Worm (Caenorhabditis elegans) whole organism, young adult: Measurements from ENCODE around the gene clh-1.

Experiments
- F22D6.2 ChIP-seq: sonication (generic microtip); optimal IDR thresholded peaks from 2 replicates; lab custom pipeline; 2016; ENCODE audit warnings: mild to moderate bottlenecking, missing genetic modification characterization, missing compliant biosample characterization
- F23B12.7 ChIP-seq: sonication (generic microtip); optimal IDR thresholded peaks from 2 replicates; lab custom pipeline; 2017; ENCODE audit warnings: missing genetic modification characterization, mild to moderate bottlenecking, missing compliant biosample characterization, antibody characterized with exemption, moderate library complexity; ENCODE audit not compliant: insufficient read depth
- F39B2.1 ChIP-seq: fragments of 200-800 bp; sonication (Bioruptor generic); IDR thresholded peaks from 2 replicates; pipeline ENCODE4 v1.3.6; 2022; ENCODE audit warnings: missing genetic modification reagents, missing genetic modification characterization, missing compliant biosample characterization
- F55B11.4 ChIP-seq: sonication (generic microtip); optimal IDR thresholded peaks from 2 replicates; lab custom pipeline; 2016; ENCODE audit warnings: missing compliant biosample characterization, missing genetic modification characterization, borderline replicate concordance; ENCODE audit not compliant: insufficient read depth
- F57A8.1 ChIP-seq: fragments of 200-800 bp; sonication (Bioruptor generic); optimal IDR thresholded peaks from 2 replicates; lab custom pipeline; 2018; ENCODE audit warnings: mild to moderate bottlenecking, missing genetic modification characterization, moderate library complexity, missing compliant biosample characterization
- K11D2.4 ChIP-seq: fragments of 200-800 bp; sonication (Bioruptor generic); IDR thresholded peaks from 2 replicates; pipeline ENCODE4 v1.3.6; 2022; ENCODE audit warnings: missing genetic modification reagents, missing genetic modification characterization, missing compliant biosample characterization
- T26A5.8 ChIP-seq: sonication (generic microtip); optimal IDR thresholded peaks from 2 replicates; lab custom pipeline; 2016; ENCODE audit warnings: missing genetic modification characterization, missing compliant biosample characterization
- Y53G8AR.9 ChIP-seq: fragments of 200-800 bp; sonication (Bioruptor generic); conservative IDR thresholded peaks from 2 replicates; pipeline ENCODE4 v1.3.6; 2022; ENCODE audit warnings: missing genetic modification reagents, missing genetic modification characterization, missing compliant biosample characterization
- Y67H2A.10 ChIP-seq: fragments of 200-800 bp; sonication (Bioruptor generic); conservative IDR thresholded peaks from 2 replicates; pipeline ENCODE4 v1.3.6; 2022; ENCODE audit warnings: missing genetic modification reagents, missing genetic modification characterization, missing compliant biosample characterization
- Y95B8A.8 ChIP-seq: fragments of 200-800 bp; sonication (Bioruptor generic); IDR thresholded peaks from 2 replicates; pipeline ENCODE4 v1.3.6; 2022; ENCODE audit warnings: missing genetic modification reagents, missing genetic modification characterization, missing compliant biosample characterization
- ZK185.1 ChIP-seq: sonication (generic microtip); optimal IDR thresholded peaks from 2 replicates; lab custom pipeline; 2016; ENCODE audit warnings: mild to moderate bottlenecking, missing genetic modification characterization, missing compliant biosample characterization; ENCODE audit not compliant: poor library complexity, severe bottlenecking
- akir-1 ChIP-seq: fragments of 200-800 bp; sonication (Bioruptor generic); optimal IDR thresholded peaks from 2 replicates; lab custom pipeline; 2018; ENCODE audit warnings: mild to moderate bottlenecking, missing genetic modification characterization, moderate library complexity, missing compliant biosample characterization
- ama-1 ChIP-seq, 3 experiments: fragments of 150-350 bp in 1 of 3; sonication (generic microtip) in 2 of 3; optimal IDR thresholded peaks; 2 replicates each; lab custom pipeline; 2014 to 2018; ENCODE audit warnings: missing biosample characterization in 2 of 3, missing genetic modification characterization in 2 of 3, missing genetic modification reagents in 2 of 3
- ceh-100 ChIP-seq: fragments of 200-800 bp; sonication (Bioruptor generic); IDR thresholded peaks from 2 replicates; pipeline ENCODE4 v1.3.6; 2022; ENCODE audit warnings: missing genetic modification reagents, missing genetic modification characterization, missing compliant biosample characterization
- ceh-91 ChIP-seq: fragments of 200-800 bp; sonication (Bioruptor generic); IDR thresholded peaks from 2 replicates; pipeline ENCODE4 v1.3.6; 2022; ENCODE audit warnings: missing genetic modification reagents, missing genetic modification characterization, missing compliant biosample characterization
- chd-7 ChIP-seq: sonication (generic microtip); optimal IDR thresholded peaks from 2 replicates; lab custom pipeline; 2016; ENCODE audit warnings: mild to moderate bottlenecking, missing genetic modification characterization, moderate library complexity, missing compliant biosample characterization
- dox-1 ChIP-seq: fragments of 200-800 bp; sonication (Bioruptor generic); IDR thresholded peaks from 2 replicates; pipeline ENCODE4 v1.3.6; 2022; ENCODE audit warnings: missing genetic modification reagents, missing genetic modification characterization, missing compliant biosample characterization
- egl-18 ChIP-seq: fragments of 200-800 bp; sonication (Bioruptor generic); IDR thresholded peaks from 2 replicates; pipeline ENCODE4 v1.3.6; 2022; ENCODE audit warnings: missing genetic modification reagents, missing genetic modification characterization, missing compliant biosample characterization
- him-1 ChIP-seq: sonication (generic microtip); optimal IDR thresholded peaks from 2 replicates; lab custom pipeline; 2016; ENCODE audit warnings: missing genotype, missing genetic modification reagents, missing genetic modification characterization, missing compliant biosample characterization
- hlh-26 ChIP-seq: fragments of 200-800 bp; sonication (Bioruptor generic); conservative IDR thresholded peaks from 2 replicates; pipeline ENCODE4 v1.3.6; 2022; ENCODE audit warnings: missing genetic modification reagents, missing genetic modification characterization, missing compliant biosample characterization
- hrde-1 ChIP-seq: sonication (generic microtip); optimal IDR thresholded peaks from 2 replicates; lab custom pipeline; 2016; ENCODE audit warnings: missing genetic modification characterization, mild to moderate bottlenecking, missing compliant biosample characterization, moderate library complexity, missing genotype, missing genetic modification reagents, borderline replicate concordance
- hsf-1 ChIP-seq: fragments of 200-800 bp; sonication (Bioruptor generic); IDR thresholded peaks from 2 replicates; pipeline ENCODE4 v1.3.6; 2022; ENCODE audit warnings: missing genetic modification reagents, missing genetic modification characterization, missing compliant biosample characterization
- madf-3 ChIP-seq: fragments of 200-800 bp; sonication (Bioruptor generic); IDR thresholded peaks from 2 replicates; pipeline ENCODE4 v1.3.6; 2022; ENCODE audit warnings: missing genetic modification reagents, missing genetic modification characterization, missing compliant biosample characterization
- mcd-1 ChIP-seq: fragments of 200-800 bp; sonication (Bioruptor generic); IDR thresholded peaks from 2 replicates; pipeline ENCODE4 v1.3.6; 2022; ENCODE audit warnings: missing genetic modification reagents, missing genetic modification characterization, missing compliant biosample characterization
- mes-4 ChIP-seq: sonication (generic microtip); optimal IDR thresholded peaks from 2 replicates; lab custom pipeline; 2016; ENCODE audit warnings: missing genotype, missing genetic modification characterization, missing compliant biosample characterization
- nhr-179 ChIP-seq: sonication (generic microtip); optimal IDR thresholded peaks from 2 replicates; lab custom pipeline; 2016; ENCODE audit warnings: mild to moderate bottlenecking, missing genetic modification characterization, missing compliant biosample characterization
- rpc-1 ChIP-seq, 2 experiments: fragments of 150-350 bp in 1 of 2; sonication (generic microtip) in 1 of 2; optimal IDR thresholded peaks; 2 replicates each; lab custom pipeline; 2014 to 2018; ENCODE audit warnings: missing biosample characterization in 1 of 2, missing genetic modification characterization in 1 of 2, missing genetic modification reagents in 1 of 2, missing genotype in 1 of 2
- sdz-38 ChIP-seq: sonication (generic microtip); optimal IDR thresholded peaks from 2 replicates; lab custom pipeline; 2016; ENCODE audit warnings: missing genotype, missing genetic modification characterization, missing compliant biosample characterization
- snpc-1.1 ChIP-seq: sonication (generic microtip); optimal IDR thresholded peaks from 2 replicates; lab custom pipeline; 2017; ENCODE audit warnings: missing genetic modification characterization, mild to moderate bottlenecking, missing compliant biosample characterization, antibody characterized with exemption, moderate library complexity, missing genotype, missing genetic modification reagents; ENCODE audit not compliant: insufficient read depth
- snpc-4 ChIP-seq, 5 experiments: fragments of 150-350 bp in 1 of 5; sonication (generic microtip) in 4 of 5; optimal IDR thresholded peaks; 2 replicates each; lab custom pipeline; 2014 to 2018; ENCODE audit warnings: missing genetic modification characterization in 5 of 5, missing biosample characterization in 3 of 5, antibody characterized with exemption in 2 of 5, mild to moderate bottlenecking in 2 of 5, missing compliant biosample characterization in 2 of 5, missing genotype in 2 of 5, moderate library complexity in 2 of 5, missing genetic modification reagents in 1 of 5
- tlf-1 ChIP-seq: fragments of 200-800 bp; sonication (Bioruptor generic); optimal IDR thresholded peaks from 2 replicates; lab custom pipeline; 2018; ENCODE audit warnings: mild to moderate bottlenecking, missing genetic modification characterization, missing compliant biosample characterization
- unc-130 ChIP-seq: sonication (generic microtip); optimal IDR thresholded peaks from 2 replicates; lab custom pipeline; 2016; ENCODE audit warnings: missing genetic modification reagents, missing genetic modification characterization, missing compliant biosample characterization
- unc-62 ChIP-seq: fragments of 150-350 bp; optimal IDR thresholded peaks from 2 replicates; lab custom pipeline; 2014; ENCODE audit warnings: missing biosample characterization, missing genetic modification reagents, missing genetic modification characterization
- zfh-2 ChIP-seq: fragments of 200-800 bp; sonication (Bioruptor generic); conservative IDR thresholded peaks from 2 replicates; pipeline ENCODE4 v1.3.6; 2022; ENCODE audit warnings: missing genetic modification reagents, missing genetic modification characterization, missing compliant biosample characterization
- ztf-26 ChIP-seq: sonication (generic microtip); optimal IDR thresholded peaks from 2 replicates; lab custom pipeline; 2017; ENCODE audit warnings: missing genetic modification characterization, missing compliant biosample characterization
- ztf-6 ChIP-seq: fragments of 200-800 bp; sonication (Bioruptor generic); IDR thresholded peaks from 2 replicates; pipeline ENCODE4 v1.3.6; 2022; ENCODE audit warnings: missing genetic modification reagents, missing genetic modification characterization, missing compliant biosample characterization

clh-1 gene

ce11 chrII:11845954-11846353, 10.3 kb downstream of the clh-1 start:
- TF ChIP-seq snpc-4 (GFP tag; optimal IDR thresholded peaks at IDR 0.05; lab: Kevin White, UChicago) (no peak), snpc-4 (tag; optimal IDR thresholded peaks at IDR 0.05; lab: Kevin White, UChicago) (peak; percentile 70 to 77 (median 75)), Y95B8A.8 (GFP tag; lab: Robert Waterston, UW) (0 out of 2 replicates have a peak, but pooled peaks have one; percentile 29), ceh-100 (GFP tag; lab: Robert Waterston, UW) (no peak), him-1 (tag; lab: Kevin White, UChicago) (no peak), K11D2.4 (GFP tag; lab: Robert Waterston, UW) (peak; percentile 32; the same call in 1 of the 2 replicates), ama-1 (optimal IDR thresholded peaks at IDR 0.05; lab: Kevin White, UChicago) (peak; percentile 22), ama-1 (GFP tag; optimal IDR thresholded peaks at IDR 0.05; lab: Kevin White, UChicago) (no peak)

- TF ChIP-seq zfh-2 (GFP tag; lab: Robert Waterston, UW), result peak; percentile 76
- no peak for TF ChIP-seq ztf-26
- no peak for TF ChIP-seq F55B11.4 (tag; lab: Kevin White, UChicago)
- TF ChIP-seq F22D6.2 (tag; lab: Kevin White, UChicago), result no peak
- no peak for TF ChIP-seq ceh-91 (GFP tag; lab: Robert Waterston, UW)
- no peak for TF ChIP-seq madf-3 (GFP tag; lab: Robert Waterston, UW)
Measured at ce11 chrII:11844984-11845383, 11.3 kb downstream of the clh-1 start.

- TF ChIP-seq Y53G8AR.9 (GFP tag; lab: Robert Waterston, UW) (0 out of 2 replicates have a peak, but pooled peaks have one; percentile 20), F57A8.1 (GFP tag; lab: Kevin White, UChicago) (no peak)
Measured at ce11 chrII:11844072-11844471, 12.2 kb downstream of the clh-1 start.

ce11 chrII:11843441-11843840, 12.8 kb downstream of the clh-1 start:
- no peak for TF ChIP-seq hlh-26 (GFP tag; lab: Robert Waterston, UW)
- TF ChIP-seq Y53G8AR.9 (GFP tag; lab: Robert Waterston, UW), result 0 out of 2 replicates have a peak, but pooled peaks have one; percentile 26

- TF ChIP-seq rpc-1 (optimal IDR thresholded peaks at IDR 0.05; lab: Kevin White, UChicago) (no peak), rpc-1 (tag; optimal IDR thresholded peaks at IDR 0.05; lab: Kevin White, UChicago) (no peak), F39B2.1 (GFP tag; lab: Robert Waterston, UW) (no peak), F22D6.2 (tag; lab: Kevin White, UChicago) (no peak), F23B12.7 (tag; lab: Kevin White, UChicago) (no peak), dox-1 (GFP tag; lab: Robert Waterston, UW) (no peak), unc-62 (GFP tag; lab: Kevin White, UChicago) (no peak), akir-1 (GFP tag; lab: Kevin White, UChicago) (no peak), ztf-6 (GFP tag; lab: Robert Waterston, UW) (no peak), snpc-4 (GFP tag; optimal IDR thresholded peaks at IDR 0.05; lab: Kevin White, UChicago) (peak; percentile 27), snpc-4 (tag; optimal IDR thresholded peaks at IDR 0.05; lab: Kevin White, UChicago) (peak in 3 of 4 experiments; percentile 37 to 78 (median 67)), snpc-1.1 (tag; lab: Kevin White, UChicago) (peak; percentile 34), hrde-1 (no peak), tlf-1 (GFP tag; lab: Kevin White, UChicago) (no peak), ZK185.1 (tag; lab: Kevin White, UChicago) (no peak)
Measured at ce11 chrII:11842766-11843165, 13.5 kb downstream of the clh-1 start.

- no peak for TF ChIP-seq unc-130 (GFP tag; lab: Kevin White, UChicago)
- no peak for TF ChIP-seq sdz-38 (tag; lab: Kevin White, UChicago)
- no peak for TF ChIP-seq mes-4 (tag; lab: Kevin White, UChicago)
- no peak for TF ChIP-seq hsf-1 (GFP tag; lab: Robert Waterston, UW)
- no peak for TF ChIP-seq T26A5.8 (tag; lab: Kevin White, UChicago)
- no peak for TF ChIP-seq chd-7
- TF ChIP-seq mcd-1 (GFP tag; lab: Robert Waterston, UW), result no peak
- TF ChIP-seq Y67H2A.10, result no peak
- TF ChIP-seq ZK185.1 (tag; lab: Kevin White, UChicago), result no peak
- TF ChIP-seq nhr-179 (tag; lab: Kevin White, UChicago), result no peak
- TF ChIP-seq egl-18 (GFP tag; lab: Robert Waterston, UW), result no peak
- TF ChIP-seq, all 124 proteins: peak for 0
Measured at ce11 chrII:11842317-11842716, 13.9 kb downstream of the clh-1 start, which contains the start of gene T27D12.1. TSS of gene T27D12.1 (plus strand) at chrII:11842617.
